Worm (Caenorhabditis elegans): ENCODE measurements around the gene C15C8.7.

DNA sequence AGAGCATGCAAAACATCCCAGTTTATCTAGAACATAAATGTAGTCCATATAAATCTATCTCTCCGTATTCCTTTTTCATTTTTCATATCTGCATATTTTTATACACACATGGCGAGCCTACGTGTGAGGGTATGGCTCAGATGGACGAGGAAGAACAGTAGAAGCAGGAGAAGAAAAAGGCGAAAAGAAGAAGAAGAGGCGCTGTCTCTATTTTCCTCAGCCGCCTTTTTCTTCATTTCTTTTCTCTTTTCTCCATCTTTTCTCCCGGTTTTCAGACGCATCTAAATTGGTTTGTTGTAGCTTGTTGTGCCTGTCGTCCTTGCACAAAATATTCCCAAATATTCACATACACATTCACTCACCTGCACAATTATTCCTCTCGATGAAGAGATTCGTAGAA is 48.9 kb downstream of the C15C8.7 start, which contains the start of gene K10C8.4:
- TF ChIP-seq nhr-102 (tag; optimal IDR thresholded peaks at IDR 0.05) (no peak), attf-4 (tag; optimal IDR thresholded peaks at IDR 0.05) (no peak), Y75B8A.6 (GFP tag; IDR thresholded peaks at IDR 0.05) (no peak), Y5F2A.4 (GFP tag; optimal IDR thresholded peaks at IDR 0.05) (no peak), Y48G9A.11 (GFP tag; IDR thresholded peaks at IDR 0.05) (no peak), dve-1 (tag; optimal IDR thresholded peaks at IDR 0.05; ENCODE audit: insufficient read depth) (no peak), pqm-1 (tag; optimal IDR thresholded peaks at IDR 0.05) (no peak), egl-43 (GFP tag; IDR thresholded peaks at IDR 0.05) (no peak), zag-1 (tag; optimal IDR thresholded peaks at IDR 0.05) (no peak), nhr-48 (tag; optimal IDR thresholded peaks at IDR 0.05) (no peak), ama-1 (optimal IDR thresholded peaks at IDR 0.05) (no peak)

Data from whole organism, L4 larva.